Fruit fly (Drosophila melanogaster) Kc167 (cell line): ENCODE measurements around the gene CG17344.

Experiments
- Myc ChIP-seq: fragments of >200 bp; optimal IDR thresholded peaks from 2 replicates; lab custom pipeline; 2017; ENCODE audit warnings: missing external identifiers
- psq ChIP-seq: fragments of >200 bp; optimal IDR thresholded peaks from 2 replicates; lab custom pipeline; 2017; ENCODE audit warnings: missing external identifiers

DNA sequence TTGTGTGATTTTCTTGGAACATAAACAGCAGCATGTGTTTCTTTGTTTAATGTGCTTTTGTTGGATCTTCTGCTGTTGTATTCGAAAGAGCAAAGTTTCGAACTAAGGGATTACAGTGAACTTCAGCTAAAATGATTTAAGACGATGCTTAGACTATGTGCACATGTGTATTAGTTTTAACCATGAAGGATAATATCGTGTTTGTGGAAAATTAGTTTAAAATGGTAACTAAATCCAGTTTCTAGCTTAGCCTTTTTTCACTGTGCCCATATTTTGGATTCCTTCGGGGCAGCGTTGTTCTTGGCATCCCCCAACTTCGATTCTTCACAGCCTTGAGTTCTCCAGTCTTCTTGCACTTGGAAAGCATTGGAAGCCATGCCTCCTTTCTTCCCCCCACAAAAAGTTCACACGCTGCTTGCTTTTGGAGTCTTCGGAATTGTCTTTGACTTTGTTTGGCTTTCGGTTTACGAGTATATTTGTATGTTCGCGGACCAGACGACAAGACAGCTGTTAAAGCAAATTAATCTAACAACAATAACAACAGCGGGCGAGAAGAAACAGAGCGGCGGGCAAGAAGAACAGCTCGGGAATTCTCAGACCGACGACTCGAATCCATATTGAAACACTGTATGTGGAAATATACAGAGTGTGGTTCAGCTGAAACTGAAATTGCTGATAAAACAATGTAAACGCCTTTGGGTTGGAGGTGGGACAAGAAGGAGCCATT lies 38.6 kb downstream of the CG17344 start:
- TF ChIP-seq Myc (lab: Kevin White, UChicago) (no peak), psq (no peak)
